Fruit fly (Drosophila melanogaster) Kc167 (cell line): Measurements from ENCODE around the gene nuf.

Source experiments
- Myc ChIP-seq: fragments of >200 bp; optimal IDR thresholded peaks from 2 replicates; lab custom pipeline; 2017; ENCODE audit warnings: missing external identifiers
- Sin3A ChIP-seq: fragments of >200 bp; optimal IDR thresholded peaks from 2 replicates; lab custom pipeline; 2018; ENCODE audit warnings: missing external identifiers
- h ChIP-seq: fragments of >200 bp; optimal IDR thresholded peaks from 3 replicates; lab custom pipeline; 2018; ENCODE audit warnings: missing external identifiers
- insv ChIP-seq: fragments of >200 bp; optimal IDR thresholded peaks from 3 replicates; lab custom pipeline; 2018; ENCODE audit warnings: missing external identifiers
- psq ChIP-seq: fragments of >200 bp; optimal IDR thresholded peaks from 2 replicates; lab custom pipeline; 2017; ENCODE audit warnings: missing external identifiers
- ttk ChIP-seq: sonication (Bioruptor generic); optimal IDR thresholded peaks from 2 replicates; lab custom pipeline; 2017; ENCODE audit warnings: missing external identifiers

dm6 chr3L:14146386-14146785, 44.3 kb upstream of the nuf start:
- no peak for TF ChIP-seq h (lab: Kevin White, UChicago)
- no peak for TF ChIP-seq ttk
- no peak for TF ChIP-seq Sin3A
- no peak for TF ChIP-seq psq
- no peak for TF ChIP-seq insv
- no peak for TF ChIP-seq Myc (lab: Kevin White, UChicago)
